Fruit fly (Drosophila melanogaster) whole organism, embryonic: Measurements from ENCODE around the gene CG6136.

Source experiments
- Adf1 ChIP-seq: fragments of 200-800 bp; sonication (Bioruptor generic); IDR thresholded peaks from 2 replicates; pipeline ENCODE4 v1.3.6; 2022; ENCODE audit warnings: missing biosample characterization, missing genetic modification characterization
- Aef1 ChIP-seq: fragments of 200-800 bp; sonication (Bioruptor generic); IDR thresholded peaks from 3 replicates; pipeline ENCODE4 v1.3.6; 2022; ENCODE audit warnings: missing biosample characterization, missing genetic modification characterization
- Antp ChIP-seq: fragments of 200-800 bp; sonication (Bioruptor generic); optimal IDR thresholded peaks from 3 replicates; lab custom pipeline; 2016; ENCODE audit warnings: missing biosample characterization, missing genetic modification characterization
- Blimp-1 ChIP-seq: fragments of 200-800 bp; sonication (Bioruptor generic); optimal IDR thresholded peaks from 3 replicates; lab custom pipeline; 2018; ENCODE audit warnings: missing biosample characterization, missing genetic modification characterization, mild to moderate bottlenecking, moderate library complexity, missing genetic modification reagents
- BtbVII ChIP-seq: fragments of 200-800 bp; sonication (Bioruptor generic); optimal IDR thresholded peaks from 3 replicates; lab custom pipeline; 2017; ENCODE audit warnings: missing biosample characterization, mild to moderate bottlenecking, missing genetic modification characterization
- CG10147 ChIP-seq: fragments of 200-800 bp; sonication (Bioruptor generic); optimal IDR thresholded peaks from 2 replicates; lab custom pipeline; 2019; ENCODE audit warnings: missing biosample characterization, mild to moderate bottlenecking, missing genetic modification characterization, moderate library complexity
- CG12219 ChIP-seq: fragments of 200-800 bp; sonication (Bioruptor generic); optimal IDR thresholded peaks from 3 replicates; lab custom pipeline; 2018; ENCODE audit warnings: missing biosample characterization, mild to moderate bottlenecking, missing genetic modification characterization
- CG15479 ChIP-seq: fragments of 200-800 bp; sonication (Bioruptor generic); optimal IDR thresholded peaks from 3 replicates; lab custom pipeline; 2019; ENCODE audit warnings: missing biosample characterization, mild to moderate bottlenecking, missing genetic modification characterization, moderate library complexity
- CG15514 ChIP-seq: fragments of 200-800 bp; sonication (Bioruptor generic); optimal IDR thresholded peaks from 3 replicates; lab custom pipeline; 2017; ENCODE audit warnings: missing biosample characterization, missing genetic modification characterization, mild to moderate bottlenecking, moderate library complexity, missing genetic modification reagents
- CG17829 ChIP-seq: fragments of 200-800 bp; optimal IDR thresholded peaks from 2 replicates; lab custom pipeline; 2019; ENCODE audit warnings: missing biosample characterization, mild to moderate bottlenecking, missing genetic modification characterization, moderate library complexity
- CG18011 ChIP-seq: fragments of 200-800 bp; sonication (Bioruptor generic); optimal IDR thresholded peaks from 2 replicates; lab custom pipeline; 2017; ENCODE audit warnings: missing biosample characterization, missing genetic modification characterization, mild to moderate bottlenecking, moderate library complexity, missing genotype
- CG1832 ChIP-seq: fragments of 200-800 bp; sonication (Bioruptor generic); optimal IDR thresholded peaks from 2 replicates; lab custom pipeline; 2017; ENCODE audit warnings: missing biosample characterization, mild to moderate bottlenecking, missing genetic modification characterization, inconsistent platforms
- CG18599 ChIP-seq: fragments of 200-800 bp; sonication (Bioruptor generic); optimal IDR thresholded peaks from 3 replicates; lab custom pipeline; 2017; ENCODE audit warnings: missing biosample characterization, missing genetic modification characterization, mild to moderate bottlenecking, moderate library complexity, missing genetic modification reagents
- CG32767 ChIP-seq: fragments of 200-800 bp; sonication (Bioruptor generic); IDR thresholded peaks from 2 replicates; pipeline ENCODE4 v1.3.6; 2022; ENCODE audit warnings: missing biosample characterization, missing genetic modification characterization
- CG33557 ChIP-seq: fragments of 200-800 bp; sonication (Bioruptor generic); optimal IDR thresholded peaks from 2 replicates; lab custom pipeline; 2019; ENCODE audit warnings: missing biosample characterization, mild to moderate bottlenecking, missing genetic modification characterization, moderate library complexity
- CG34422 ChIP-seq: fragments of 200-800 bp; sonication (Bioruptor generic); IDR thresholded peaks from 3 replicates; pipeline ENCODE4 v1.3.6; 2022; ENCODE audit warnings: missing biosample characterization, missing genetic modification characterization
- CG6654 ChIP-seq: fragments of 200-800 bp; sonication (Bioruptor generic); optimal IDR thresholded peaks from 2 replicates; lab custom pipeline; 2017; ENCODE audit warnings: missing biosample characterization, mild to moderate bottlenecking, missing genetic modification characterization
- CG6689 ChIP-seq: fragments of 200-800 bp; sonication (Bioruptor generic); IDR thresholded peaks from 2 replicates; pipeline ENCODE4 v1.3.6; 2022; ENCODE audit warnings: missing biosample characterization, missing genetic modification characterization
- CG8290 ChIP-seq, 3 experiments: fragments of 200-800 bp; sonication (Bioruptor generic); optimal IDR thresholded peaks; 2 replicates each; lab custom pipeline; 2016 to 2019; ENCODE audit warnings: missing biosample characterization in 3 of 3, missing genetic modification characterization in 3 of 3, mild to moderate bottlenecking in 2 of 3, moderate library complexity in 1 of 3
- ERR ChIP-seq: fragments of 200-800 bp; sonication (Bioruptor generic); optimal IDR thresholded peaks from 2 replicates; lab custom pipeline; 2016; ENCODE audit warnings: missing biosample characterization, missing genetic modification characterization
- Ets65A ChIP-seq: fragments of 200-800 bp; sonication (Bioruptor generic); peaks from one replicate; lab custom pipeline; 2016; ENCODE audit warnings: missing biosample characterization, missing genetic modification characterization
- Hr39 ChIP-seq: fragments of >200 bp; optimal IDR thresholded peaks from 2 replicates; lab custom pipeline; 2017
- Jarid2 ChIP-seq: fragments of 200-800 bp; sonication (Bioruptor generic); optimal IDR thresholded peaks from 3 replicates; lab custom pipeline; 2017; ENCODE audit warnings: mild to moderate bottlenecking, missing biosample characterization, missing genetic modification reagents, missing genetic modification characterization
- Kr ChIP-seq: fragments of 200-800 bp; sonication (Bioruptor generic); optimal IDR thresholded peaks from 2 replicates; lab custom pipeline; 2017; ENCODE audit warnings: missing biosample characterization, mild to moderate bottlenecking, missing genetic modification characterization
- MESR4 ChIP-seq: fragments of 200-800 bp; sonication (Bioruptor generic); optimal IDR thresholded peaks from 2 replicates; lab custom pipeline; 2018; ENCODE audit warnings: missing biosample characterization, mild to moderate bottlenecking, missing genetic modification characterization, moderate library complexity
- Nf-YA ChIP-seq: fragments of 200-800 bp; sonication (Bioruptor generic); IDR thresholded peaks from 2 replicates; pipeline ENCODE4 v1.3.6; 2022; ENCODE audit warnings: missing biosample characterization, missing genetic modification characterization
- Nf-YC ChIP-seq: fragments of 200-800 bp; optimal IDR thresholded peaks from 3 replicates; lab custom pipeline; 2019; ENCODE audit warnings: missing biosample characterization, mild to moderate bottlenecking, missing genetic modification characterization, moderate library complexity
- bcd ChIP-seq: fragments of 200-800 bp; sonication (Bioruptor generic); optimal IDR thresholded peaks from 2 replicates; lab custom pipeline; 2017; ENCODE audit warnings: missing biosample characterization, mild to moderate bottlenecking, missing genetic modification characterization
- bowl ChIP-seq: fragments of 200-800 bp; sonication (Bioruptor generic); IDR thresholded peaks from 2 replicates; pipeline ENCODE4 v1.3.6; 2022; ENCODE audit warnings: missing biosample characterization, missing genetic modification characterization
- caup ChIP-seq: fragments of 200-800 bp; sonication (Bioruptor generic); optimal IDR thresholded peaks from 3 replicates; lab custom pipeline; 2017; ENCODE audit warnings: missing biosample characterization, mild to moderate bottlenecking, missing genetic modification characterization, moderate library complexity; ENCODE audit not compliant: severe bottlenecking
- cg ChIP-seq: fragments of 200-800 bp; sonication (Bioruptor generic); optimal IDR thresholded peaks from 3 replicates; lab custom pipeline; 2019; ENCODE audit warnings: missing biosample characterization, mild to moderate bottlenecking, missing genetic modification characterization, moderate library complexity
- chm ChIP-seq: fragments of 200-800 bp; sonication (Bioruptor generic); IDR thresholded peaks from 2 replicates; pipeline ENCODE4 v1.3.6; 2022; ENCODE audit warnings: missing biosample characterization, missing genetic modification characterization
- corto ChIP-seq: fragments of 200-800 bp; sonication (Bioruptor generic); optimal IDR thresholded peaks from 2 replicates; lab custom pipeline; 2016; ENCODE audit warnings: missing biosample characterization, mild to moderate bottlenecking, missing genetic modification characterization, moderate library complexity
- crol ChIP-seq: fragments of 200-800 bp; sonication (Bioruptor generic); IDR thresholded peaks from 2 replicates; pipeline ENCODE4 v1.3.6; 2022; ENCODE audit warnings: missing biosample characterization, missing genetic modification characterization
- ewg ChIP-seq: fragments of 200-800 bp; sonication (Bioruptor generic); optimal IDR thresholded peaks from 3 replicates; lab custom pipeline; 2017; ENCODE audit warnings: mild to moderate bottlenecking, missing biosample characterization, missing genetic modification reagents, missing genetic modification characterization
- hbn ChIP-seq: fragments of 200-800 bp; sonication (Bioruptor generic); IDR thresholded peaks from 2 replicates; pipeline ENCODE4 v1.3.6; 2022; ENCODE audit warnings: missing biosample characterization, missing genetic modification characterization; ENCODE audit not compliant: partially characterized antibody
- hkb ChIP-seq, 2 experiments: fragments of 200-800 bp in 1 of 2; fragments of >200 bp in 1 of 2; sonication (Bioruptor generic) in 1 of 2; IDR thresholded peaks in 1 of 2; optimal IDR thresholded peaks in 1 of 2; 2 replicates each; pipeline versions ENCODE4 v1.3.6 to Lab custom; 2017 to 2022; ENCODE audit warnings: missing biosample characterization in 1 of 2, missing genetic modification characterization in 1 of 2
- inv ChIP-seq: fragments of 200-800 bp; sonication (Bioruptor generic); IDR thresholded peaks from 2 replicates; pipeline ENCODE4 v1.3.6; 2022; ENCODE audit warnings: missing biosample characterization, missing genetic modification characterization; ENCODE audit not compliant: partially characterized antibody
- onecut ChIP-seq: fragments of 200-800 bp; sonication (Bioruptor generic); IDR thresholded peaks from 2 replicates; pipeline ENCODE4 v1.3.6; 2022; ENCODE audit warnings: missing biosample characterization, missing genetic modification characterization
- pan ChIP-seq, 4 experiments: fragments of >200 bp in 3 of 4; fragments of 200-800 bp in 1 of 4; sonication (Bioruptor generic) in 1 of 4; optimal IDR thresholded peaks in 3 of 4; IDR thresholded peaks in 1 of 4; 2 replicates each; pipeline versions ENCODE4 v1.3.6 to Lab custom; 2017 to 2022; ENCODE audit warnings: missing biosample characterization in 2 of 4, missing genetic modification characterization in 2 of 4, mixed read lengths in 1 of 4
- peb ChIP-seq: fragments of 200-800 bp; sonication (Bioruptor generic); IDR thresholded peaks from 2 replicates; pipeline ENCODE4 v1.3.6; 2022; ENCODE audit warnings: missing biosample characterization, missing genetic modification characterization
- sens ChIP-seq: fragments of 200-800 bp; sonication (Bioruptor generic); peaks from one replicate; lab custom pipeline; 2016; ENCODE audit warnings: missing biosample characterization, missing genetic modification characterization
- seq ChIP-seq: fragments of 200-800 bp; sonication (Bioruptor generic); IDR thresholded peaks from 2 replicates; pipeline ENCODE4 v1.3.6; 2022; ENCODE audit warnings: missing biosample characterization, missing genetic modification characterization
- sqz ChIP-seq: fragments of 200-800 bp; sonication (Bioruptor generic); optimal IDR thresholded peaks from 3 replicates; lab custom pipeline; 2018; ENCODE audit warnings: missing biosample characterization, mild to moderate bottlenecking, missing genetic modification characterization
- tll ChIP-seq, 2 experiments: fragments of 200-800 bp in 1 of 2; fragments of >200 bp in 1 of 2; sonication (Bioruptor generic) in 1 of 2; optimal IDR thresholded peaks; 2 replicates each; lab custom pipeline; 2017 to 2019; ENCODE audit warnings: missing biosample characterization in 2 of 2, missing genetic modification characterization in 2 of 2, mild to moderate bottlenecking in 1 of 2, moderate library complexity in 1 of 2
- zen ChIP-seq: fragments of 200-800 bp; sonication (Bioruptor generic); optimal IDR thresholded peaks from 3 replicates; lab custom pipeline; 2018; ENCODE audit warnings: missing biosample characterization, mild to moderate bottlenecking, missing genetic modification characterization, moderate library complexity
- zen2 ChIP-seq: fragments of 200-800 bp; sonication (Bioruptor generic); IDR thresholded peaks from 3 replicates; pipeline ENCODE4 v1.3.6; 2022; ENCODE audit warnings: missing biosample characterization, missing genetic modification characterization; ENCODE audit not compliant: partially characterized antibody

The CG6136 gene

DNA sequence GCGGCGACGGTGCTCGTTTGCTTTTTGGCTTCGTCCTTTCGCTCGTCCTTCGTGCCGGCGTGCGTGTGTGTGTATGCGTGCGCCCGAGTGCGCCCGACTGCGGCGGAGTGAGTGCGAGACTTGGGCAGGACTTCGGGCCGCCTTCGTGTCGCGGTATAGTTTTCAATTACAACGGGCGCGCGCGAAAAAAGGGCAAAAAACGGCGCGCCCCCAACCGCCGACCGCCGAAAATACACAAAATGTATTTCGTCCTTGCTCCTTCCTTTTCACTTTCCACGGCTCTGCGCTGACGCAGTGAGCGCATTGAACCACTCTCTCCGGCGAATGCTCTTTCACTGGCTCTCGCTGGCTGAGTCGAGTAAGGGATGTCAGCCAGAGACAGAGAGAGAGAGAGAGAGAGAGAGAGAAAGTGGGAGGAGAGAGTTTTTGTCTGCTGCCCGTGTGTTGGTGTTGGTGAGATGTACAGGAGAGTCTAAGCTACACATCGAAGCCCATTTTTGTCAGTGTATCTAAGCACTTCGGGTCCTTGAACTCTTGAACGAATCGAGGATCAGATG lies 48.4 kb upstream of the CG6136 start (continued):
- TF ChIP-seq CG15514 (no peak), zen2 (GFP tag; lab: Robert Waterston, UW) (0 out of 3 replicates have a peak, but pooled peaks have one; percentile 41), CG33557 (GFP tag; lab: Kevin White, UChicago) (peak; percentile 4), crol (GFP tag; lab: Robert Waterston, UW) (peak; percentile 43; the same call in 1 of the 2 replicates), Adf1 (GFP tag; lab: Robert Waterston, UW) (peak; percentile 38; the same call in 1 of the 2 replicates), CG12219 (no peak), ERR (no peak), caup (GFP tag; lab: Kevin White, UChicago) (no peak), pan (optimal IDR thresholded peaks at IDR 0.05; lab: Kevin White, UChicago) (no peak), pan (GFP tag; optimal IDR thresholded peaks at IDR 0.05 in 1 of 2, IDR thresholded peaks at IDR 0.05 in 1 of 2) (peak in 1 of 2 experiments; percentile 29), sqz (GFP tag; lab: Kevin White, UChicago) (peak; percentile 82), CG17829 (tag; lab: Kevin White, UChicago) (peak; percentile 0), Hr39 (peak; percentile 98), Antp (GFP tag; lab: Kevin White, UChicago) (no peak), cg (GFP tag; lab: Kevin White, UChicago) (peak; percentile 81), Kr (GFP tag; lab: Kevin White, UChicago) (peak; percentile 90), CG6689 (GFP tag; lab: Robert Waterston, UW) (no peak), bcd (GFP tag; lab: Kevin White, UChicago) (no peak), Jarid2 (GFP tag; lab: Kevin White, UChicago) (peak; percentile 43), CG1832 (GFP tag; lab: Kevin White, UChicago) (peak; percentile 57), CG32767 (GFP tag; lab: Robert Waterston, UW) (peak; percentile 74), sens (GFP tag; lab: Kevin White, UChicago) (peak; percentile 69), Blimp-1 (peak; percentile 44), CG8290 (GFP tag; optimal IDR thresholded peaks at IDR 0.05; lab: Kevin White, UChicago) (no peak), CG8290 (tag; optimal IDR thresholded peaks at IDR 0.05; lab: Kevin White, UChicago) (peak in 1 of 2 experiments; percentile 30), zen (tag; lab: Kevin White, UChicago) (peak; percentile 47), CG15479 (GFP tag; lab: Kevin White, UChicago) (peak; percentile 71), ewg (GFP tag; lab: Kevin White, UChicago) (peak; percentile 93), hkb (optimal IDR thresholded peaks at IDR 0.05; lab: Kevin White, UChicago) (no peak), hkb (GFP tag; IDR thresholded peaks at IDR 0.05; lab: Robert Waterston, UW) (peak; percentile 53; the same call in 1 of the 2 replicates), bowl (GFP tag; lab: Robert Waterston, UW) (no peak), chm (GFP tag; lab: Robert Waterston, UW) (no peak), Aef1 (no peak), Ets65A (GFP tag; lab: Kevin White, UChicago) (peak; percentile 49), inv (GFP tag; lab: Robert Waterston, UW) (no peak), seq (GFP tag; lab: Robert Waterston, UW) (peak; percentile 79), Nf-YC (tag; lab: Kevin White, UChicago) (peak; percentile 39), hbn (GFP tag; lab: Robert Waterston, UW) (0 out of 2 replicates have a peak, but pooled peaks have one; percentile 49), CG34422 (GFP tag; lab: Robert Waterston, UW) (peak; percentile 49; the same call in 1 of the 3 replicates), CG10147 (no peak), onecut (0 out of 2 replicates have a peak, but pooled peaks have one; percentile 21), CG6654 (GFP tag; lab: Kevin White, UChicago) (no peak), BtbVII (GFP tag; lab: Kevin White, UChicago) (no peak), MESR4 (GFP tag; lab: Kevin White, UChicago) (peak; percentile 5), peb (no peak), tll (GFP tag; optimal IDR thresholded peaks at IDR 0.05; lab: Kevin White, UChicago) (peak in 1 of 2 experiments; percentile 60), corto (GFP tag; lab: Kevin White, UChicago) (no peak), Nf-YA (GFP tag; lab: Robert Waterston, UW) (0 out of 2 replicates have a peak, but pooled peaks have one; percentile 10), CG18011 (GFP tag; lab: Kevin White, UChicago) (no peak), CG18599 (GFP tag; lab: Kevin White, UChicago) (peak; percentile 14)
